Worm (Caenorhabditis elegans): ENCODE measurements around the gene C31B8.9.
"Not testable (repeated sequence)": the region's sequence is repeated elsewhere in the genome, so short reads cannot be mapped to it uniquely, and the experiment has no call there.

C31B8.9 gene

ce11 chrV:2912901-2913300 is at the start of gene C31B8.9:
Gene C31B8.9, minus strand, starts transcription at chrV:2913001.
- TF ChIP-seq hlh-8 (tag; optimal IDR thresholded peaks at IDR 0.05) (no peak), ceh-18 (tag; optimal IDR thresholded peaks at IDR 0.05) (no peak), ceh-34 (tag; optimal IDR thresholded peaks at IDR 0.05) (no peak), unc-42 (tag; optimal IDR thresholded peaks at IDR 0.05) (no peak), nhr-11 (tag; optimal IDR thresholded peaks at IDR 0.05) (no peak), mec-3 (tag; optimal IDR thresholded peaks at IDR 0.05; ENCODE audit: borderline replicate concordance) (no peak), sox-4 (tag; optimal IDR thresholded peaks at IDR 0.05) (no peak), pha-2 (tag; optimal IDR thresholded peaks at IDR 0.05) (no peak), hlh-30 (tag; optimal IDR thresholded peaks at IDR 0.05; ENCODE audit: insufficient read depth) (no peak)

ce11 chrV:2960894-2961293 is 48.1 kb upstream of the C31B8.9 start, which contains the start of gene srw-144:
Gene srw-144, minus strand, starts transcription at chrV:2960994.
- TF ChIP-seq ztf-16 (tag; optimal IDR thresholded peaks at IDR 0.05) (no peak), hlh-8 (tag; optimal IDR thresholded peaks at IDR 0.05) (no peak), ceh-45 (GFP tag; IDR thresholded peaks at IDR 0.05) (no peak), tbx-2 (tag; optimal IDR thresholded peaks at IDR 0.05) (no peak), fkh-10 (GFP tag; optimal IDR thresholded peaks at IDR 0.05) (no peak), Y22D7AL.16 (tag; optimal IDR thresholded peaks at IDR 0.05) (no peak), pag-3 (tag; optimal IDR thresholded peaks at IDR 0.05; ENCODE audit: borderline replicate concordance) (no peak), ceh-34 (tag; optimal IDR thresholded peaks at IDR 0.05) (no peak), hlh-6 (tag; optimal IDR thresholded peaks at IDR 0.05) (no peak)

ce11 chrV:2958202-2958601 is 45.4 kb upstream of the C31B8.9 start, which contains the start of gene srw-142:
Gene srw-142, minus strand, starts transcription at chrV:2958302.
- TF ChIP-seq ceh-45 (GFP tag; IDR thresholded peaks at IDR 0.05) (no peak), che-1 (tag; optimal IDR thresholded peaks at IDR 0.05) (no peak), fax-1 (tag; optimal IDR thresholded peaks at IDR 0.05) (no peak), tbx-2 (tag; optimal IDR thresholded peaks at IDR 0.05) (no peak), pax-1 (tag; optimal IDR thresholded peaks at IDR 0.05) (no peak), fkh-6 (tag; optimal IDR thresholded peaks at IDR 0.05) (no peak), pros-1 (tag; optimal IDR thresholded peaks at IDR 0.05) (no peak), lim-6 (tag; optimal IDR thresholded peaks at IDR 0.05) (no peak), gmeb-2 (tag; optimal IDR thresholded peaks at IDR 0.05) (no peak), nhr-232 (tag; optimal IDR thresholded peaks at IDR 0.05) (no peak), ahr-1 (tag; optimal IDR thresholded peaks at IDR 0.05) (no peak), ceh-14 (tag; optimal IDR thresholded peaks at IDR 0.05) (no peak), ceh-18 (tag; optimal IDR thresholded peaks at IDR 0.05) (no peak), ref-2 (tag; optimal IDR thresholded peaks at IDR 0.05) (no peak), pat-9 (tag; optimal IDR thresholded peaks at IDR 0.05) (no peak), ztf-16 (tag; optimal IDR thresholded peaks at IDR 0.05) (no peak), pha-4 (tag; optimal IDR thresholded peaks at IDR 0.05) (no peak), fkh-10 (GFP tag; optimal IDR thresholded peaks at IDR 0.05) (no peak)

- TF ChIP-seq C38D4.7 (GFP tag; optimal IDR thresholded peaks at IDR 0.05); madf-2 (tag; optimal IDR thresholded peaks at IDR 0.05); unc-42 (tag; optimal IDR thresholded peaks at IDR 0.05): not testable (repeated sequence)
Measured at ce11 chrV:2955342-2955741, 42.5 kb upstream of the C31B8.9 start, which contains the start of gene srh-248. Gene srh-248, minus strand, starts transcription at chrV:2955442.

ce11 chrV:2952102-2952501 is 39.3 kb upstream of the C31B8.9 start, which contains the start of gene srw-122:
Gene srw-122, minus strand, starts transcription at chrV:2952202.
- not testable (repeated sequence) for TF ChIP-seq ttx-3, hlh-15, ahr-1 (tag; optimal IDR thresholded peaks at IDR 0.05)

- TF ChIP-seq ceh-6 (GFP tag; optimal IDR thresholded peaks at IDR 0.05) (no peak), madf-2 (tag; optimal IDR thresholded peaks at IDR 0.05) (no peak), ceh-31 (tag; optimal IDR thresholded peaks at IDR 0.05) (no peak), ztf-16 (tag; optimal IDR thresholded peaks at IDR 0.05) (no peak), ceh-18 (tag; optimal IDR thresholded peaks at IDR 0.05) (no peak), dve-1 (tag; optimal IDR thresholded peaks at IDR 0.05) (no peak), sox-2 (GFP tag; IDR thresholded peaks at IDR 0.05) (no peak), pat-9 (tag; optimal IDR thresholded peaks at IDR 0.05) (no peak), ttx-3 (tag; optimal IDR thresholded peaks at IDR 0.05) (no peak), ceh-14 (tag; optimal IDR thresholded peaks at IDR 0.05) (no peak), ceh-48 (tag; optimal IDR thresholded peaks at IDR 0.05) (no peak), sox-4 (tag; optimal IDR thresholded peaks at IDR 0.05) (no peak), npax-4 (tag; optimal IDR thresholded peaks at IDR 0.05) (no peak), pha-2 (tag; optimal IDR thresholded peaks at IDR 0.05) (no peak), ets-4 (tag; optimal IDR thresholded peaks at IDR 0.05) (no peak), ahr-1 (tag; optimal IDR thresholded peaks at IDR 0.05) (no peak), Y22D7AL.16 (tag; optimal IDR thresholded peaks at IDR 0.05) (no peak), unc-42 (tag; optimal IDR thresholded peaks at IDR 0.05) (no peak)
Measured at ce11 chrV:2945602-2946001, 32.8 kb upstream of the C31B8.9 start, which contains the start of gene srh-87. Gene srh-87, minus strand, starts transcription at chrV:2945702.
